Fruit fly (Drosophila melanogaster): ENCODE results near the gene Prosbeta2.

- TF ChIP-seq pad (GFP tag; optimal IDR thresholded peaks at IDR 0.05) (no peak), CG33017 (tag; optimal IDR thresholded peaks at IDR 0.05) (no peak), CG1620 (GFP tag; optimal IDR thresholded peaks at IDR 0.05) (no peak), bab1 (GFP tag; optimal IDR thresholded peaks at IDR 0.05) (no peak), cnc (optimal IDR thresholded peaks at IDR 0.05) (no peak), toe (GFP tag; optimal IDR thresholded peaks at IDR 0.05) (no peak), CG7045 (GFP tag; optimal IDR thresholded peaks at IDR 0.05) (no peak), CG7101 (tag; optimal IDR thresholded peaks at IDR 0.05) (no peak), kay (GFP tag; ENCODE audit: borderline replicate concordance) (no peak), ovo (GFP tag; optimal IDR thresholded peaks at IDR 0.05) (no peak), CG5204 (GFP tag; optimal IDR thresholded peaks at IDR 0.05) (no peak), cic (GFP tag; optimal IDR thresholded peaks at IDR 0.05) (no peak), Mnt (GFP tag; optimal IDR thresholded peaks at IDR 0.05) (no peak)
Observed at dm6 chr3L:15050109-15050508, 50.4 kb downstream of the Prosbeta2 start, which contains the start of gene CG18581.

Measured in whole organism, adult.